Fruit fly (Drosophila melanogaster) whole organism, embryonic: ENCODE results near the gene Roc1b.

ENCODE experiments used
- B-H2 ChIP-seq: fragments of 200-800 bp; sonication (Bioruptor generic); optimal IDR thresholded peaks from 2 replicates; lab custom pipeline; 2018; ENCODE audit warnings: missing biosample characterization, mild to moderate bottlenecking, missing genetic modification characterization
- CG10267 ChIP-seq: fragments of 200-800 bp; sonication (Bioruptor generic); optimal IDR thresholded peaks from 2 replicates; lab custom pipeline; 2018; ENCODE audit warnings: missing biosample characterization, mild to moderate bottlenecking, missing genetic modification characterization, moderate library complexity
- CG12659 ChIP-seq: fragments of 200-800 bp; sonication (Bioruptor generic); optimal IDR thresholded peaks from 3 replicates; lab custom pipeline; 2017; ENCODE audit warnings: mild to moderate bottlenecking, missing biosample characterization, missing genetic modification reagents, missing genetic modification characterization
- CG15011 ChIP-seq: fragments of 200-800 bp; sonication (Bioruptor generic); optimal IDR thresholded peaks from 3 replicates; lab custom pipeline; 2018; ENCODE audit warnings: missing biosample characterization, mild to moderate bottlenecking, missing genetic modification characterization
- CG15073 ChIP-seq: fragments of 200-800 bp; sonication (Bioruptor generic); optimal IDR thresholded peaks from 2 replicates; lab custom pipeline; 2016; ENCODE audit warnings: missing biosample characterization, missing genetic modification characterization
- CG15601 ChIP-seq: fragments of 200-800 bp; sonication (Bioruptor generic); optimal IDR thresholded peaks from 3 replicates; lab custom pipeline; 2019; ENCODE audit warnings: missing biosample characterization, mild to moderate bottlenecking, missing genetic modification characterization, moderate library complexity
- CG1603 ChIP-seq: fragments of 200-800 bp; sonication (Bioruptor generic); optimal IDR thresholded peaks from 2 replicates; lab custom pipeline; 2019; ENCODE audit warnings: missing biosample characterization, mild to moderate bottlenecking, missing genetic modification characterization, moderate library complexity
- CG17568 ChIP-seq: fragments of 200-800 bp; sonication (Bioruptor generic); optimal IDR thresholded peaks from 2 replicates; lab custom pipeline; 2018; ENCODE audit warnings: missing biosample characterization, mild to moderate bottlenecking, missing genetic modification characterization, moderate library complexity
- CG2199 ChIP-seq: fragments of 200-800 bp; sonication (Bioruptor generic); IDR thresholded peaks from 3 replicates; pipeline ENCODE4 v1.3.6; 2022; ENCODE audit warnings: missing biosample characterization, missing genetic modification characterization
- CG3995 ChIP-seq: fragments of 200-800 bp; sonication (Bioruptor generic); optimal IDR thresholded peaks from 3 replicates; lab custom pipeline; 2016; ENCODE audit warnings: missing biosample characterization, missing genetic modification characterization
- CG6813 ChIP-seq: fragments of 200-800 bp; sonication (Bioruptor generic); optimal IDR thresholded peaks from 2 replicates; lab custom pipeline; 2017; ENCODE audit warnings: missing biosample characterization, missing genetic modification characterization, mild to moderate bottlenecking, moderate library complexity, missing genetic modification reagents
- CG7271 ChIP-seq: fragments of 200-800 bp; sonication (Bioruptor generic); optimal IDR thresholded peaks from 2 replicates; lab custom pipeline; 2018; ENCODE audit warnings: missing biosample characterization, mild to moderate bottlenecking, missing genetic modification characterization, moderate library complexity
- Dp ChIP-seq: fragments of 200-800 bp; sonication (Bioruptor generic); optimal IDR thresholded peaks from 2 replicates; lab custom pipeline; 2018; ENCODE audit warnings: missing biosample characterization, mild to moderate bottlenecking, missing genetic modification characterization, moderate library complexity
- Ets97D ChIP-seq: fragments of 200-800 bp; sonication (Bioruptor generic); optimal IDR thresholded peaks from 3 replicates; lab custom pipeline; 2016; ENCODE audit warnings: missing biosample characterization, missing genetic modification characterization
- Gsc ChIP-seq: fragments of 200-800 bp; sonication (Bioruptor generic); IDR thresholded peaks from 2 replicates; pipeline ENCODE4 v1.3.6; 2022; ENCODE audit warnings: missing biosample characterization, missing genetic modification characterization
- H15 ChIP-seq: fragments of 200-800 bp; sonication (Bioruptor generic); IDR thresholded peaks from 3 replicates; pipeline ENCODE4 v1.3.6; 2022; ENCODE audit warnings: missing biosample characterization, missing genetic modification characterization
- Hmr ChIP-seq: fragments of 200-800 bp; sonication (Bioruptor generic); optimal IDR thresholded peaks from 3 replicates; lab custom pipeline; 2017; ENCODE audit warnings: mild to moderate bottlenecking, missing biosample characterization, missing genetic modification reagents, missing genetic modification characterization
- Med ChIP-seq: fragments of 200-800 bp; sonication (Bioruptor generic); peaks from one replicate; lab custom pipeline; 2016; ENCODE audit warnings: missing biosample characterization, missing genetic modification characterization, mild to moderate bottlenecking, inconsistent platforms, moderate library complexity
- Nf-YB ChIP-seq: fragments of 200-800 bp; sonication (Bioruptor generic); optimal IDR thresholded peaks from 3 replicates; lab custom pipeline; 2019; ENCODE audit warnings: missing biosample characterization, mild to moderate bottlenecking, missing genetic modification characterization, moderate library complexity
- Oli ChIP-seq: fragments of 200-800 bp; sonication (Bioruptor generic); optimal IDR thresholded peaks from 2 replicates; lab custom pipeline; 2018; ENCODE audit warnings: missing biosample characterization, mild to moderate bottlenecking, missing genetic modification characterization, moderate library complexity
- Six4 ChIP-seq: fragments of 200-800 bp; sonication (Bioruptor generic); optimal IDR thresholded peaks from 2 replicates; lab custom pipeline; 2016; ENCODE audit warnings: missing biosample characterization, missing genetic modification characterization
- bab2 ChIP-seq: fragments of 200-800 bp; sonication (Bioruptor generic); optimal IDR thresholded peaks from 2 replicates; lab custom pipeline; 2016; ENCODE audit warnings: missing biosample characterization, missing genetic modification characterization
- bigmax ChIP-seq: fragments of 200-800 bp; sonication (Bioruptor generic); optimal IDR thresholded peaks from 2 replicates; lab custom pipeline; 2018; ENCODE audit warnings: missing biosample characterization, mild to moderate bottlenecking, missing genetic modification characterization
- cg ChIP-seq: fragments of 200-800 bp; sonication (Bioruptor generic); optimal IDR thresholded peaks from 3 replicates; lab custom pipeline; 2019; ENCODE audit warnings: missing biosample characterization, mild to moderate bottlenecking, missing genetic modification characterization, moderate library complexity
- chn ChIP-seq: fragments of 200-800 bp; sonication (Bioruptor generic); optimal IDR thresholded peaks from 2 replicates; lab custom pipeline; 2016; ENCODE audit warnings: missing biosample characterization, missing genetic modification characterization
- ci ChIP-seq: fragments of 200-800 bp; sonication (Bioruptor generic); IDR thresholded peaks from 3 replicates; pipeline ENCODE4 v1.3.6; 2022; ENCODE audit warnings: missing biosample characterization, missing genetic modification characterization
- dpn ChIP-seq, 2 experiments: fragments of 200-800 bp; sonication (Bioruptor generic); optimal IDR thresholded peaks; 3 replicates each; lab custom pipeline; 2016; ENCODE audit warnings: missing biosample characterization in 2 of 2, missing genetic modification characterization in 2 of 2
- ewg ChIP-seq: fragments of 200-800 bp; sonication (Bioruptor generic); optimal IDR thresholded peaks from 3 replicates; lab custom pipeline; 2017; ENCODE audit warnings: mild to moderate bottlenecking, missing biosample characterization, missing genetic modification reagents, missing genetic modification characterization
- fd96Cb ChIP-seq: fragments of 200-800 bp; sonication (Bioruptor generic); optimal IDR thresholded peaks from 2 replicates; lab custom pipeline; 2018; ENCODE audit warnings: missing biosample characterization, mild to moderate bottlenecking, missing genetic modification characterization, moderate library complexity
- gsb ChIP-seq: fragments of 200-800 bp; sonication (Bioruptor generic); IDR thresholded peaks from 2 replicates; pipeline ENCODE4 v1.3.6; 2022; ENCODE audit warnings: missing biosample characterization, missing genetic modification characterization
- hbn ChIP-seq: fragments of 200-800 bp; sonication (Bioruptor generic); IDR thresholded peaks from 2 replicates; pipeline ENCODE4 v1.3.6; 2022; ENCODE audit warnings: missing biosample characterization, missing genetic modification characterization; ENCODE audit not compliant: partially characterized antibody
- her ChIP-seq: fragments of 200-800 bp; sonication (Bioruptor generic); optimal IDR thresholded peaks from 2 replicates; lab custom pipeline; 2016; ENCODE audit warnings: missing biosample characterization, missing genetic modification characterization
- onecut ChIP-seq: fragments of 200-800 bp; sonication (Bioruptor generic); IDR thresholded peaks from 2 replicates; pipeline ENCODE4 v1.3.6; 2022; ENCODE audit warnings: missing biosample characterization, missing genetic modification characterization
- pita ChIP-seq: fragments of 200-800 bp; sonication (Bioruptor generic); optimal IDR thresholded peaks from 2 replicates; lab custom pipeline; 2017; ENCODE audit warnings: missing biosample characterization, mild to moderate bottlenecking, missing genetic modification characterization
- sisA ChIP-seq: fragments of 200-800 bp; sonication (Bioruptor generic); IDR thresholded peaks from 2 replicates; pipeline ENCODE4 v1.3.6; 2022; ENCODE audit warnings: missing biosample characterization, missing genetic modification characterization
- sna ChIP-seq: fragments of 200-800 bp; sonication (Bioruptor generic); IDR thresholded peaks from 2 replicates; pipeline ENCODE4 v1.3.6; 2022; ENCODE audit warnings: missing biosample characterization, missing genetic modification characterization; ENCODE audit not compliant: partially characterized antibody
- ssp ChIP-seq: fragments of 200-800 bp; sonication (Bioruptor generic); IDR thresholded peaks from 2 replicates; pipeline ENCODE4 v1.3.6; 2022; ENCODE audit warnings: missing biosample characterization, missing genetic modification characterization
- stc ChIP-seq: fragments of 200-800 bp; sonication (Bioruptor generic); IDR thresholded peaks from 2 replicates; pipeline ENCODE4 v1.3.6; 2022; ENCODE audit warnings: missing biosample characterization, missing genetic modification characterization
- tin ChIP-seq: fragments of 200-800 bp; sonication (Bioruptor generic); optimal IDR thresholded peaks from 3 replicates; lab custom pipeline; 2016; ENCODE audit warnings: missing biosample characterization, missing genetic modification characterization

The Roc1b gene

DNA sequence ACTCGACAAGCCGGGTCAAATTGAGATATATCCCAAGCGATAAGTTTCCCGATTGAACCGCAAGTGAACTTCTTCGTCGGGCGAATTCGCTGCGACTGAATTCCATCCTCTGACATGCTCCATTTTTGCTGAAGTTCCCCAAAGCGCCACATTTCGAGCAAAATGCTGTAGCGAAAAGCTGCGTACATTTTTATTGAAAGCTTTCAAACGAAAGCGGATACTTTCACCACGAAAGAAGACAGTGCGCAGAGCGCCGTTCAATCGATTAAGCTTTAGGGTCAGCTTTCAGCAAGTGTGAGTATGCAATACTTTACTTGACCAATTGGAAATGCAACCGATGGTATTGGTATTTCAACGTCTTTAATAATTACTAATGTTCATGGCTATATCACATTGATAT, 14.9 kb upstream of the Roc1b start, which contains the start of gene mthl10 (continued):
- TF ChIP-seq CG1603 (tag; lab: Kevin White, UChicago) (peak; percentile 15), hbn (GFP tag; lab: Robert Waterston, UW) (no peak), Hmr (peak; percentile 52), CG3995 (GFP tag; lab: Kevin White, UChicago) (no peak), ci (GFP tag; lab: Robert Waterston, UW) (no peak), CG15011 (GFP tag; lab: Kevin White, UChicago) (no peak), CG2199 (GFP tag; lab: Robert Waterston, UW) (peak; percentile 64; the same call in 1 of the 3 replicates), cg (GFP tag; lab: Kevin White, UChicago) (no peak), CG12659 (GFP tag; lab: Kevin White, UChicago) (peak; percentile 10), CG6813 (GFP tag; lab: Kevin White, UChicago) (no peak), her (GFP tag; lab: Kevin White, UChicago) (peak; percentile 81), Six4 (GFP tag; lab: Kevin White, UChicago) (no peak), CG7271 (no peak), onecut (GFP tag; lab: Robert Waterston, UW) (peak; percentile 89), dpn (GFP tag; optimal IDR thresholded peaks at IDR 0.05; lab: Kevin White, UChicago) (no peak), Dp (GFP tag; lab: Kevin White, UChicago) (peak; percentile 24), Med (GFP tag; lab: Kevin White, UChicago) (peak; percentile 39), fd96Cb (tag; lab: Kevin White, UChicago) (no peak), tin (GFP tag; lab: Kevin White, UChicago) (no peak), CG10267 (tag; lab: Kevin White, UChicago) (no peak), Nf-YB (peak; percentile 20), Ets97D (no peak), CG15073 (GFP tag; lab: Kevin White, UChicago) (no peak), B-H2 (GFP tag; lab: Kevin White, UChicago) (no peak), ewg (GFP tag; lab: Kevin White, UChicago) (peak; percentile 57), stc (GFP tag; lab: Robert Waterston, UW) (no peak), bab2 (no peak), H15 (GFP tag; lab: Robert Waterston, UW) (no peak), CG15601 (tag; lab: Kevin White, UChicago) (peak; percentile 80), sna (GFP tag; lab: Robert Waterston, UW) (no peak)

dm6 chr3L:343316-343715, 14.5 kb upstream of the Roc1b start:
- TF ChIP-seq ssp (GFP tag; lab: Robert Waterston, UW) (no peak), chn (no peak), Gsc (GFP tag; lab: Robert Waterston, UW) (no peak), bigmax (GFP tag; lab: Kevin White, UChicago) (no peak), pita (GFP tag; lab: Kevin White, UChicago) (no peak), sisA (GFP tag; lab: Robert Waterston, UW) (no peak), Oli (tag; lab: Kevin White, UChicago) (no peak), gsb (GFP tag; lab: Robert Waterston, UW) (no peak), CG17568 (GFP tag; lab: Kevin White, UChicago) (no peak)
- TF ChIP-seq, all 482 proteins: peak for 0
